Comparison of ENCODE assay signal across 1 fruit fly cellular context in genomic region chrX:5061989-5062388, dm6.
TF ChIP-seq lines count a peak whose summit lies in the region.

No protein-coding gene starts in this region.

TF ChIP-seq in whole organism, embryonic, 481 proteins besides CTCF, POLR2A, EP300 and RAD21 (continued from another document):
- TF ChIP-seq hkb (optimal IDR thresholded peaks at IDR 0.05; lab: Kevin White, UChicago) (no peak), hkb (GFP tag; IDR thresholded peaks at IDR 0.05; lab: Robert Waterston, UW) (no peak), CG18599 (GFP tag; optimal IDR thresholded peaks at IDR 0.05; lab: Kevin White, UChicago) (no peak), bigmax (GFP tag; optimal IDR thresholded peaks at IDR 0.05; lab: Kevin White, UChicago) (no peak), NC2α (GFP tag; optimal IDR thresholded peaks at IDR 0.05; lab: Kevin White, UChicago) (no peak), sim (GFP tag; IDR thresholded peaks at IDR 0.05; lab: Robert Waterston, UW) (no peak), CG12299 (tag; optimal IDR thresholded peaks at IDR 0.05; lab: Kevin White, UChicago) (no peak), Dad (GFP tag; optimal IDR thresholded peaks at IDR 0.05; lab: Kevin White, UChicago) (no peak), Lpt (GFP tag; optimal IDR thresholded peaks at IDR 0.05; lab: Kevin White, UChicago) (no peak), fd96Cb (tag; optimal IDR thresholded peaks at IDR 0.05; lab: Kevin White, UChicago) (no peak), vnd (GFP tag; IDR thresholded peaks at IDR 0.05; lab: Robert Waterston, UW; ENCODE audit: partially characterized antibody) (no peak), CHES-1-like (GFP tag; optimal IDR thresholded peaks at IDR 0.05; lab: Kevin White, UChicago) (no peak), ase (GFP tag; IDR thresholded peaks at IDR 0.05; lab: Robert Waterston, UW) (no peak), schlank (tag; optimal IDR thresholded peaks at IDR 0.05; lab: Kevin White, UChicago) (no peak), rib (GFP tag; IDR thresholded peaks at IDR 0.05; lab: Robert Waterston, UW) (no peak), ci (GFP tag; IDR thresholded peaks at IDR 0.05; lab: Robert Waterston, UW) (0 out of 3 replicates have a peak, but pooled peaks have one; percentile 13), Stat92E (GFP tag; optimal IDR thresholded peaks at IDR 0.05; lab: Kevin White, UChicago) (no peak), CG42726 (GFP tag; IDR thresholded peaks at IDR 0.05; lab: Robert Waterston, UW; ENCODE audit: partially characterized antibody) (no peak), usp (GFP tag; optimal IDR thresholded peaks at IDR 0.05; lab: Kevin White, UChicago) (no peak), sr (GFP tag; IDR thresholded peaks at IDR 0.05; lab: Robert Waterston, UW) (no peak), cas (GFP tag; IDR thresholded peaks at IDR 0.05; lab: Robert Waterston, UW) (no peak), ash1 (GFP tag; optimal IDR thresholded peaks at IDR 0.05; lab: Kevin White, UChicago) (no peak), CG31365 (tag; optimal IDR thresholded peaks at IDR 0.05; lab: Kevin White, UChicago) (no peak), en (GFP tag; optimal IDR thresholded peaks at IDR 0.05; lab: Kevin White, UChicago) (no peak), lola (GFP tag; optimal IDR thresholded peaks at IDR 0.05; lab: Kevin White, UChicago) (no peak), CG6654 (GFP tag; optimal IDR thresholded peaks at IDR 0.05; lab: Kevin White, UChicago) (no peak), az2 (GFP tag; optimal IDR thresholded peaks at IDR 0.05; lab: Kevin White, UChicago) (peak; percentile 6), tna (GFP tag; IDR thresholded peaks at IDR 0.05; lab: Robert Waterston, UW; ENCODE audit: partially characterized antibody) (no peak), Atf6 (GFP tag; IDR thresholded peaks at IDR 0.05; lab: Robert Waterston, UW) (peak; percentile 42; the same call in 1 of the 2 replicates), lilli (GFP tag; optimal IDR thresholded peaks at IDR 0.05; lab: Kevin White, UChicago) (peak; percentile 11), ap (GFP tag; IDR thresholded peaks at IDR 0.05; lab: Robert Waterston, UW) (no peak), twi (tag; optimal IDR thresholded peaks at IDR 0.05; lab: Kevin White, UChicago) (no peak), chn (GFP tag; optimal IDR thresholded peaks at IDR 0.05; lab: Kevin White, UChicago) (no peak), Hey (tag; optimal IDR thresholded peaks at IDR 0.05; lab: Kevin White, UChicago) (no peak), NfI (GFP tag; optimal IDR thresholded peaks at IDR 0.05; lab: Kevin White, UChicago) (no peak), CG1792 (GFP tag; optimal IDR thresholded peaks at IDR 0.05; lab: Kevin White, UChicago) (no peak), CG5953 (GFP tag; IDR thresholded peaks at IDR 0.05; lab: Robert Waterston, UW) (no peak), slbo (GFP tag; IDR thresholded peaks at IDR 0.05; lab: Robert Waterston, UW) (peak; percentile 22; the same call in 1 of the 2 replicates), CG3163 (GFP tag; optimal IDR thresholded peaks at IDR 0.05; lab: Kevin White, UChicago) (no peak), CG2129 (GFP tag; IDR thresholded peaks at IDR 0.05; lab: Robert Waterston, UW; ENCODE audit: partially characterized antibody) (no peak), gsb (GFP tag; IDR thresholded peaks at IDR 0.05; lab: Robert Waterston, UW) (no peak), CG7372 (GFP tag; IDR thresholded peaks at IDR 0.05; lab: Robert Waterston, UW) (no peak), CG13424 (tag; optimal IDR thresholded peaks at IDR 0.05; lab: Kevin White, UChicago) (peak; percentile 8), disco-r (GFP tag; optimal IDR thresholded peaks at IDR 0.05; lab: Kevin White, UChicago) (no peak), pzg (GFP tag; optimal IDR thresholded peaks at IDR 0.05; lab: Kevin White, UChicago) (no peak), her (GFP tag; optimal IDR thresholded peaks at IDR 0.05; lab: Kevin White, UChicago) (no peak), gt (GFP tag; IDR thresholded peaks at IDR 0.05; lab: Robert Waterston, UW) (no peak), E2f1 (GFP tag; IDR thresholded peaks at IDR 0.05; lab: Robert Waterston, UW) (no peak), unpg (GFP tag; optimal IDR thresholded peaks at IDR 0.05; lab: Kevin White, UChicago) (peak; percentile 35), esg (GFP tag; conservative IDR thresholded peaks at IDR 0.05; lab: Robert Waterston, UW) (peak; percentile 29; the same call in 1 of the 2 replicates), CG17186 (GFP tag; optimal IDR thresholded peaks at IDR 0.05; lab: Kevin White, UChicago) (no peak), zen2 (GFP tag; IDR thresholded peaks at IDR 0.05; lab: Robert Waterston, UW; ENCODE audit: partially characterized antibody) (no peak), Ptx1 (GFP tag; IDR thresholded peaks at IDR 0.05; lab: Robert Waterston, UW) (peak; percentile 50), yki (optimal IDR thresholded peaks at IDR 0.05; lab: Kevin White, UChicago) (no peak), CG15269 (tag; optimal IDR thresholded peaks at IDR 0.05; lab: Kevin White, UChicago) (no peak), Taf1 (GFP tag; IDR thresholded peaks at IDR 0.05; lab: Robert Waterston, UW) (0 out of 2 replicates have a peak, but pooled peaks have one; percentile 31), mam (GFP tag; optimal IDR thresholded peaks at IDR 0.05; lab: Kevin White, UChicago) (no peak), CG15011 (GFP tag; optimal IDR thresholded peaks at IDR 0.05; lab: Kevin White, UChicago) (no peak), Ravus (GFP tag; IDR thresholded peaks at IDR 0.05; lab: Robert Waterston, UW) (no peak), gem (tag; optimal IDR thresholded peaks at IDR 0.05; lab: Kevin White, UChicago) (peak; percentile 56), nerfin-1 (tag; optimal IDR thresholded peaks at IDR 0.05; lab: Kevin White, UChicago) (no peak), cad (GFP tag; optimal IDR thresholded peaks at IDR 0.05; lab: Kevin White, UChicago) (no peak), MBD-R2 (GFP tag; IDR thresholded peaks at IDR 0.05; lab: Robert Waterston, UW) (no peak), Bteb2 (GFP tag; optimal IDR thresholded peaks at IDR 0.05; lab: Kevin White, UChicago) (no peak), CG10147 (GFP tag; optimal IDR thresholded peaks at IDR 0.05; lab: Kevin White, UChicago) (no peak), hth (optimal IDR thresholded peaks at IDR 0.05; lab: Kevin White, UChicago) (no peak), Gsc (GFP tag; IDR thresholded peaks at IDR 0.05; lab: Robert Waterston, UW) (no peak), grn (GFP tag; optimal IDR thresholded peaks at IDR 0.05; lab: Kevin White, UChicago) (no peak), vfl (GFP tag; optimal IDR thresholded peaks at IDR 0.05; lab: Kevin White, UChicago) (no peak), Fer3 (tag; optimal IDR thresholded peaks at IDR 0.05; lab: Kevin White, UChicago) (no peak), cg (GFP tag; optimal IDR thresholded peaks at IDR 0.05; lab: Kevin White, UChicago) (no peak), CG9215 (GFP tag; IDR thresholded peaks at IDR 0.05; lab: Robert Waterston, UW) (0 out of 2 replicates have a peak, but pooled peaks have one; percentile 16), tll (GFP tag; optimal IDR thresholded peaks at IDR 0.05; lab: Kevin White, UChicago) (no peak), CG11456 (GFP tag; IDR thresholded peaks at IDR 0.05; lab: Robert Waterston, UW) (0 out of 3 replicates have a peak, but pooled peaks have one; percentile 59), dan (GFP tag; IDR thresholded peaks at IDR 0.05; lab: Robert Waterston, UW) (no peak), CG10431 (GFP tag; optimal IDR thresholded peaks at IDR 0.05; lab: Kevin White, UChicago) (no peak), Ets65A (GFP tag; lab: Kevin White, UChicago) (peak; percentile 12), CG17359 (tag; optimal IDR thresholded peaks at IDR 0.05; lab: Kevin White, UChicago) (peak; percentile 10), jing (GFP tag; optimal IDR thresholded peaks at IDR 0.05; lab: Kevin White, UChicago) (no peak), Sox100B (GFP tag; optimal IDR thresholded peaks at IDR 0.05; lab: Kevin White, UChicago) (no peak), crc (GFP tag; optimal IDR thresholded peaks at IDR 0.05; lab: Kevin White, UChicago) (no peak), psq (GFP tag; optimal IDR thresholded peaks at IDR 0.05; lab: Kevin White, UChicago) (no peak), kni (GFP tag; optimal IDR thresholded peaks at IDR 0.05; lab: Kevin White, UChicago) (no peak), nom (GFP tag; optimal IDR thresholded peaks at IDR 0.05; lab: Kevin White, UChicago) (no peak), odd (GFP tag; optimal IDR thresholded peaks at IDR 0.05; lab: Kevin White, UChicago) (no peak), Hr3 (GFP tag; optimal IDR thresholded peaks at IDR 0.05; lab: Kevin White, UChicago) (no peak), jumu (GFP tag; optimal IDR thresholded peaks at IDR 0.05; lab: Kevin White, UChicago) (no peak), Spps (tag; optimal IDR thresholded peaks at IDR 0.05; lab: Kevin White, UChicago) (no peak), CG1233 (GFP tag; optimal IDR thresholded peaks at IDR 0.05; lab: Kevin White, UChicago) (no peak), Poxn (GFP tag; IDR thresholded peaks at IDR 0.05; lab: Robert Waterston, UW) (no peak), ssp (GFP tag; IDR thresholded peaks at IDR 0.05; lab: Robert Waterston, UW) (no peak), Ada2b (GFP tag; IDR thresholded peaks at IDR 0.05; lab: Robert Waterston, UW) (0 out of 2 replicates have a peak, but pooled peaks have one; percentile 31), Ssrp (tag; optimal IDR thresholded peaks at IDR 0.05; lab: Kevin White, UChicago) (no peak), Dip2 (GFP tag; IDR thresholded peaks at IDR 0.05; lab: Robert Waterston, UW) (no peak), crp (GFP tag; optimal IDR thresholded peaks at IDR 0.05; lab: Kevin White, UChicago) (no peak), CG4328 (GFP tag; optimal IDR thresholded peaks at IDR 0.05; lab: Kevin White, UChicago) (no peak), CG7745 (tag; optimal IDR thresholded peaks at IDR 0.05; lab: Kevin White, UChicago) (no peak), sna (GFP tag; IDR thresholded peaks at IDR 0.05; lab: Robert Waterston, UW; ENCODE audit: partially characterized antibody) (no peak), Sox102F (GFP tag; optimal IDR thresholded peaks at IDR 0.05; lab: Kevin White, UChicago) (peak; percentile 13), Myb (GFP tag; optimal IDR thresholded peaks at IDR 0.05; lab: Kevin White, UChicago) (no peak), CG17385 (GFP tag; optimal IDR thresholded peaks at IDR 0.05; lab: Kevin White, UChicago) (no peak), CG11398 (GFP tag; optimal IDR thresholded peaks at IDR 0.05; lab: Kevin White, UChicago) (no peak), CG13296 (GFP tag; optimal IDR thresholded peaks at IDR 0.05; lab: Kevin White, UChicago) (no peak), CG10267 (tag; optimal IDR thresholded peaks at IDR 0.05; lab: Kevin White, UChicago) (no peak), zf30C (GFP tag; optimal IDR thresholded peaks at IDR 0.05; lab: Kevin White, UChicago) (no peak), CG4360 (GFP tag; IDR thresholded peaks at IDR 0.05; lab: Robert Waterston, UW) (no peak), emc (GFP tag; optimal IDR thresholded peaks at IDR 0.05; lab: Kevin White, UChicago) (no peak), D19A (tag; optimal IDR thresholded peaks at IDR 0.05; lab: Kevin White, UChicago) (no peak), CG15073 (GFP tag; optimal IDR thresholded peaks at IDR 0.05; lab: Kevin White, UChicago) (no peak), CG8478 (optimal IDR thresholded peaks at IDR 0.05; lab: Kevin White, UChicago) (no peak), kah (GFP tag; optimal IDR thresholded peaks at IDR 0.05; lab: Kevin White, UChicago) (no peak), pfk (GFP tag; optimal IDR thresholded peaks at IDR 0.05; lab: Kevin White, UChicago) (no peak), onecut (GFP tag; IDR thresholded peaks at IDR 0.05; lab: Robert Waterston, UW) (no peak), CG6765 (GFP tag; optimal IDR thresholded peaks at IDR 0.05; lab: Kevin White, UChicago) (no peak), D19B (GFP tag; optimal IDR thresholded peaks at IDR 0.05; lab: Kevin White, UChicago) (no peak), Gug (GFP tag; IDR thresholded peaks at IDR 0.05; lab: Robert Waterston, UW) (no peak), CG7987 (GFP tag; optimal IDR thresholded peaks at IDR 0.05; lab: Kevin White, UChicago) (no peak), CG17802 (tag; optimal IDR thresholded peaks at IDR 0.05; lab: Kevin White, UChicago) (no peak), prd (optimal IDR thresholded peaks at IDR 0.05; lab: Kevin White, UChicago) (no peak), prd (GFP tag; IDR thresholded peaks at IDR 0.05; lab: Robert Waterston, UW) (0 out of 3 replicates have a peak, but pooled peaks have one; percentile 46)
